Worm (Caenorhabditis elegans) whole organism, young adult: Measurements from ENCODE around the gene T26A5.8.

Source experiments
- B0019.2 ChIP-seq: fragments of 200-800 bp; sonication (Bioruptor generic); conservative IDR thresholded peaks from 2 replicates; pipeline ENCODE4 v1.3.6; 2022; ENCODE audit warnings: missing genetic modification reagents, missing genetic modification characterization, missing compliant biosample characterization
- B0336.3 ChIP-seq: fragments of 200-800 bp; sonication (Bioruptor generic); IDR thresholded peaks from 2 replicates; pipeline ENCODE4 v1.3.6; 2022; ENCODE audit warnings: missing genetic modification characterization, missing compliant biosample characterization
- C17E4.6 ChIP-seq: fragments of 200-800 bp; sonication (Bioruptor generic); IDR thresholded peaks from 2 replicates; pipeline ENCODE4 v1.3.6; 2022; ENCODE audit warnings: missing genetic modification reagents, missing genetic modification characterization, missing compliant biosample characterization
- F33H1.4 ChIP-seq: fragments of 200-800 bp; sonication (Bioruptor generic); IDR thresholded peaks from 2 replicates; pipeline ENCODE4 v1.3.6; 2022; ENCODE audit warnings: missing genetic modification reagents, missing genetic modification characterization, missing compliant biosample characterization
- F57C9.4 ChIP-seq: sonication (generic microtip); optimal IDR thresholded peaks from 2 replicates; lab custom pipeline; 2017; ENCODE audit warnings: mild to moderate bottlenecking, missing genetic modification characterization, missing compliant biosample characterization
- Y53F4B.3 ChIP-seq: fragments of 200-800 bp; sonication (Bioruptor generic); IDR thresholded peaks from 2 replicates; pipeline ENCODE4 v1.3.6; 2022; ENCODE audit warnings: missing genetic modification reagents, missing genetic modification characterization, missing compliant biosample characterization
- Y56A3A.18 ChIP-seq: fragments of 200-800 bp; sonication (Bioruptor generic); IDR thresholded peaks from 2 replicates; pipeline ENCODE4 v1.3.6; 2022; ENCODE audit warnings: missing genetic modification reagents, missing genetic modification characterization, missing compliant biosample characterization
- Y79H2A.3 ChIP-seq: fragments of 200-800 bp; sonication (Bioruptor generic); conservative IDR thresholded peaks from 2 replicates; pipeline ENCODE4 v1.3.6; 2022; ENCODE audit warnings: missing genetic modification reagents, missing genetic modification characterization, missing compliant biosample characterization
- ama-1 ChIP-seq, 3 experiments: fragments of 150-350 bp in 1 of 3; sonication (generic microtip) in 2 of 3; optimal IDR thresholded peaks; 2 replicates each; lab custom pipeline; 2014 to 2018; ENCODE audit warnings: missing biosample characterization in 2 of 3, missing genetic modification characterization in 2 of 3, missing genetic modification reagents in 2 of 3
- atf-7 ChIP-seq: sonication (generic microtip); optimal IDR thresholded peaks from 2 replicates; lab custom pipeline; 2017; ENCODE audit warnings: mild to moderate bottlenecking, missing genetic modification characterization, missing compliant biosample characterization
- attf-5 ChIP-seq: fragments of 200-800 bp; sonication (Bioruptor generic); optimal IDR thresholded peaks from 2 replicates; lab custom pipeline; 2018; ENCODE audit warnings: mild to moderate bottlenecking, missing genetic modification characterization, missing compliant biosample characterization
- attf-6 ChIP-seq: fragments of 200-800 bp; sonication (Bioruptor generic); IDR thresholded peaks from 2 replicates; pipeline ENCODE4 v1.3.6; 2022; ENCODE audit warnings: missing genetic modification reagents, missing genetic modification characterization, missing compliant biosample characterization
- bed-2 ChIP-seq: fragments of 200-800 bp; sonication (Bioruptor generic); IDR thresholded peaks from 2 replicates; pipeline ENCODE4 v1.3.6; 2022; ENCODE audit warnings: missing genetic modification reagents, missing genetic modification characterization, missing compliant biosample characterization
- ccch-3 ChIP-seq: fragments of 200-800 bp; sonication (Bioruptor generic); optimal IDR thresholded peaks from 2 replicates; lab custom pipeline; 2018; ENCODE audit warnings: mild to moderate bottlenecking, missing genetic modification characterization, missing compliant biosample characterization
- cebp-1 ChIP-seq, 2 experiments: fragments of 200-800 bp in 1 of 2; sonication (Bioruptor generic) in 1 of 2; sonication (generic microtip) in 1 of 2; IDR thresholded peaks in 1 of 2; optimal IDR thresholded peaks in 1 of 2; 2 replicates each; pipeline versions ENCODE4 v1.3.6 to Lab custom; 2017 to 2022; ENCODE audit warnings: missing compliant biosample characterization in 2 of 2, missing genetic modification characterization in 2 of 2, mild to moderate bottlenecking in 1 of 2, missing genetic modification reagents in 1 of 2, moderate library complexity in 1 of 2
- ceh-58 ChIP-seq: fragments of 200-800 bp; sonication (Bioruptor generic); IDR thresholded peaks from 2 replicates; pipeline ENCODE4 v1.3.6; 2022; ENCODE audit warnings: missing genetic modification characterization, missing compliant biosample characterization
- chd-7 ChIP-seq: sonication (generic microtip); optimal IDR thresholded peaks from 2 replicates; lab custom pipeline; 2016; ENCODE audit warnings: mild to moderate bottlenecking, missing genetic modification characterization, moderate library complexity, missing compliant biosample characterization
- die-1 ChIP-seq: sonication (generic microtip); optimal IDR thresholded peaks from 2 replicates; lab custom pipeline; 2016; ENCODE audit warnings: missing genotype, mild to moderate bottlenecking, missing genetic modification characterization, missing compliant biosample characterization
- dox-1 ChIP-seq: fragments of 200-800 bp; sonication (Bioruptor generic); IDR thresholded peaks from 2 replicates; pipeline ENCODE4 v1.3.6; 2022; ENCODE audit warnings: missing genetic modification reagents, missing genetic modification characterization, missing compliant biosample characterization
- dpl-1 ChIP-seq: fragments of 150-350 bp; optimal IDR thresholded peaks from 2 replicates; lab custom pipeline; 2014; ENCODE audit warnings: missing biosample characterization, missing genetic modification reagents, missing genetic modification characterization
- gei-17 ChIP-seq: fragments of 200-800 bp; sonication (Bioruptor generic); optimal IDR thresholded peaks from 2 replicates; lab custom pipeline; 2018; ENCODE audit warnings: mild to moderate bottlenecking, missing genetic modification characterization, missing compliant biosample characterization
- hmg-1.2 ChIP-seq: fragments of 200-800 bp; sonication (Bioruptor generic); IDR thresholded peaks from 2 replicates; pipeline ENCODE4 v1.3.6; 2022; ENCODE audit warnings: missing genetic modification reagents, missing genetic modification characterization, missing compliant biosample characterization
- hmg-20 ChIP-seq: fragments of 200-800 bp; sonication (Bioruptor generic); IDR thresholded peaks from 2 replicates; pipeline ENCODE4 v1.3.6; 2022; ENCODE audit warnings: missing genetic modification reagents, missing genetic modification characterization, missing compliant biosample characterization
- lin-26 ChIP-seq: fragments of 200-800 bp; sonication (Bioruptor generic); IDR thresholded peaks from 2 replicates; pipeline ENCODE4 v1.3.6; 2022; ENCODE audit warnings: missing genetic modification reagents, missing genetic modification characterization, missing compliant biosample characterization
- lin-35 ChIP-seq, 3 experiments: fragments of 150-350 bp in 2 of 3; sonication (generic microtip) in 1 of 3; optimal IDR thresholded peaks; 2 replicates each; lab custom pipeline; 2014 to 2018; ENCODE audit warnings: missing biosample characterization in 3 of 3, missing genetic modification characterization in 3 of 3, missing genetic modification reagents in 3 of 3
- lir-1 ChIP-seq: fragments of 200-800 bp; sonication (Bioruptor generic); conservative IDR thresholded peaks from 2 replicates; pipeline ENCODE4 v1.3.6; 2022; ENCODE audit warnings: missing genetic modification reagents, missing genetic modification characterization, missing compliant biosample characterization
- lsy-27 ChIP-seq: sonication (generic microtip); optimal IDR thresholded peaks from 2 replicates; lab custom pipeline; 2017; ENCODE audit warnings: missing genetic modification characterization, mild to moderate bottlenecking, missing compliant biosample characterization, antibody characterized with exemption, missing genotype, borderline replicate concordance; ENCODE audit not compliant: insufficient read depth
- madf-10 ChIP-seq: sonication (generic microtip); optimal IDR thresholded peaks from 2 replicates; lab custom pipeline; 2016; ENCODE audit warnings: mild to moderate bottlenecking, missing genetic modification characterization, missing compliant biosample characterization
- madf-3 ChIP-seq: fragments of 200-800 bp; sonication (Bioruptor generic); IDR thresholded peaks from 2 replicates; pipeline ENCODE4 v1.3.6; 2022; ENCODE audit warnings: missing genetic modification reagents, missing genetic modification characterization, missing compliant biosample characterization
- madf-6 ChIP-seq: fragments of 200-800 bp; sonication (Bioruptor generic); IDR thresholded peaks from 2 replicates; pipeline ENCODE4 v1.3.6; 2022; ENCODE audit warnings: missing genetic modification reagents, missing genetic modification characterization, missing compliant biosample characterization
- mxl-1 ChIP-seq: sonication (generic microtip); optimal IDR thresholded peaks from 2 replicates; lab custom pipeline; 2016; ENCODE audit warnings: missing genetic modification characterization, missing compliant biosample characterization
- nfyb-1 ChIP-seq: fragments of 200-800 bp; sonication (Bioruptor generic); IDR thresholded peaks from 2 replicates; pipeline ENCODE4 v1.3.6; 2022; ENCODE audit warnings: missing genetic modification reagents, missing genetic modification characterization, missing compliant biosample characterization
- nhr-80 ChIP-seq: sonication (generic microtip); optimal IDR thresholded peaks from 2 replicates; lab custom pipeline; 2016; ENCODE audit warnings: missing genetic modification characterization, missing compliant biosample characterization
- nhr-90 ChIP-seq: sonication (generic microtip); optimal IDR thresholded peaks from 2 replicates; lab custom pipeline; 2016; ENCODE audit warnings: missing genotype, mild to moderate bottlenecking, missing genetic modification characterization, missing compliant biosample characterization
- rcor-1 ChIP-seq: fragments of 200-800 bp; sonication (Bioruptor generic); IDR thresholded peaks from 2 replicates; pipeline ENCODE4 v1.3.6; 2022; ENCODE audit warnings: missing genetic modification reagents, missing genetic modification characterization, missing compliant biosample characterization
- rec-8 ChIP-seq, 2 experiments: sonication (generic microtip); optimal IDR thresholded peaks; 2 replicates each; lab custom pipeline; 2016; ENCODE audit warnings: mild to moderate bottlenecking in 2 of 2, missing genetic modification characterization in 2 of 2, missing genetic modification reagents in 2 of 2, missing genotype in 2 of 2, missing biosample characterization in 1 of 2, missing compliant biosample characterization in 1 of 2, moderate library complexity in 1 of 2
- repo-1 ChIP-seq: sonication (generic microtip); optimal IDR thresholded peaks from 2 replicates; lab custom pipeline; 2017; ENCODE audit warnings: mild to moderate bottlenecking, missing genetic modification characterization, missing compliant biosample characterization
- snpc-1.1 ChIP-seq: sonication (generic microtip); optimal IDR thresholded peaks from 2 replicates; lab custom pipeline; 2017; ENCODE audit warnings: missing genetic modification characterization, mild to moderate bottlenecking, missing compliant biosample characterization, antibody characterized with exemption, moderate library complexity, missing genotype, missing genetic modification reagents; ENCODE audit not compliant: insufficient read depth
- somi-1 ChIP-seq: fragments of 200-800 bp; sonication (Bioruptor generic); optimal IDR thresholded peaks from 2 replicates; lab custom pipeline; 2018; ENCODE audit warnings: mild to moderate bottlenecking, missing genetic modification characterization, missing compliant biosample characterization
- tbx-9 ChIP-seq: sonication (generic microtip); optimal IDR thresholded peaks from 2 replicates; lab custom pipeline; 2016; ENCODE audit warnings: borderline replicate concordance, missing genetic modification characterization, inconsistent platforms, missing compliant biosample characterization
- xnd-1 ChIP-seq: sonication (generic microtip); optimal IDR thresholded peaks from 2 replicates; lab custom pipeline; 2016; ENCODE audit warnings: missing genotype, missing genetic modification reagents, missing genetic modification characterization, missing compliant biosample characterization
- zfh-2 ChIP-seq: fragments of 200-800 bp; sonication (Bioruptor generic); conservative IDR thresholded peaks from 2 replicates; pipeline ENCODE4 v1.3.6; 2022; ENCODE audit warnings: missing genetic modification reagents, missing genetic modification characterization, missing compliant biosample characterization
- ztf-18 ChIP-seq: sonication (generic microtip); optimal IDR thresholded peaks from 2 replicates; lab custom pipeline; 2016; ENCODE audit warnings: missing genotype, mild to moderate bottlenecking, missing genetic modification characterization, missing compliant biosample characterization

T26A5.8 gene

ce11 chrIII:6422721-6423120, 39.9 kb downstream of the T26A5.8 start:
- TF ChIP-seq rec-8 (tag; optimal IDR thresholded peaks at IDR 0.05; lab: Kevin White, UChicago) (no peak), atf-7 (tag; lab: Kevin White, UChicago) (peak; percentile 17), nhr-80 (peak; percentile 20), attf-5 (GFP tag; lab: Kevin White, UChicago) (peak; percentile 6), cebp-1 (GFP tag; IDR thresholded peaks at IDR 0.05; lab: Robert Waterston, UW) (no peak), cebp-1 (tag; optimal IDR thresholded peaks at IDR 0.05; lab: Kevin White, UChicago) (peak; percentile 35)

ce11 chrIII:6421973-6422511, 40.6 kb downstream of the T26A5.8 start:
- no peak for TF ChIP-seq mxl-1 (tag; lab: Kevin White, UChicago)
- TF ChIP-seq snpc-1.1 (tag; lab: Kevin White, UChicago) = no peak
- TF ChIP-seq lin-26 (GFP tag; lab: Robert Waterston, UW) = peak; percentile 46; the same call in 1 of the 2 replicates
- no peak for TF ChIP-seq lir-1 (GFP tag; lab: Robert Waterston, UW)
- TF ChIP-seq atf-7 (tag; lab: Kevin White, UChicago) = no peak
- peak; percentile 15; the same call in 1 of the 2 replicates for TF ChIP-seq dox-1 (GFP tag; lab: Robert Waterston, UW)
- TF ChIP-seq B0336.3 = no peak
- no peak for TF ChIP-seq attf-6 (GFP tag; lab: Robert Waterston, UW)
- no peak for TF ChIP-seq nhr-90
- TF ChIP-seq hmg-1.2 = peak; percentile 30; the same call in 1 of the 2 replicates
- no peak for TF ChIP-seq hmg-20 (GFP tag; lab: Robert Waterston, UW)
- peak; percentile 72 for TF ChIP-seq nhr-80
- TF ChIP-seq ccch-3 = no peak

DNA sequence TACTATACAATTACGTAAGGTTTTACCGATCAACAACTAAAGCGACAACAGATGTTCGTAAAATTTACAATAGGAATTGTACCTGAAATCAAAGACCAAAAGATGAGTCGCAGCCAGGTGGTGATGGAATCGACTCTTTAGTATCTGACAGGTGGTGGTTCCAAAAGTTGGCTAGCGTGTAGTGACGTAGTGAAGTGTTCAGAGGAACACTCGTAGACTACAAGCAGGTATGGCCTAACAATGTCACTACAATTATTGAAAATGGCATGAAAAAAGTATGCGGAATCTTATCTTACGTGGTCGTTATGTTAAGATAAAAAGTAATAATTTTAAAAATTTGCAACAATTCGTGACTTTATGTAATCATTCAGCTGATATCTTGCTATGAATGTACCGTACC, 41.2 kb downstream of the T26A5.8 start:
- TF ChIP-seq ama-1 (optimal IDR thresholded peaks at IDR 0.05; lab: Kevin White, UChicago) = peak; percentile 43
- no peak for TF ChIP-seq ama-1 (GFP tag; optimal IDR thresholded peaks at IDR 0.05; lab: Kevin White, UChicago)
- TF ChIP-seq C17E4.6 (GFP tag; lab: Robert Waterston, UW) = no peak
- no peak for TF ChIP-seq zfh-2 (GFP tag; lab: Robert Waterston, UW)
- TF ChIP-seq F57C9.4 = no peak
- no peak for TF ChIP-seq ceh-58 (GFP tag; lab: Robert Waterston, UW)
- TF ChIP-seq madf-6 (GFP tag; lab: Robert Waterston, UW) = no peak
- TF ChIP-seq attf-5 (GFP tag; lab: Kevin White, UChicago) = no peak
- no peak for TF ChIP-seq madf-10 (tag; lab: Kevin White, UChicago)
- TF ChIP-seq chd-7 = no peak
- peak in 1 of 3 experiments; percentile 6 for TF ChIP-seq lin-35 (GFP tag; optimal IDR thresholded peaks at IDR 0.05; lab: Kevin White, UChicago)
- TF ChIP-seq Y79H2A.3 (GFP tag; lab: Robert Waterston, UW) = no peak
- peak; percentile 25 for TF ChIP-seq repo-1 (tag; lab: Kevin White, UChicago)
- no peak for TF ChIP-seq ccch-3
- TF ChIP-seq rcor-1 (GFP tag; lab: Robert Waterston, UW) = no peak

DNA sequence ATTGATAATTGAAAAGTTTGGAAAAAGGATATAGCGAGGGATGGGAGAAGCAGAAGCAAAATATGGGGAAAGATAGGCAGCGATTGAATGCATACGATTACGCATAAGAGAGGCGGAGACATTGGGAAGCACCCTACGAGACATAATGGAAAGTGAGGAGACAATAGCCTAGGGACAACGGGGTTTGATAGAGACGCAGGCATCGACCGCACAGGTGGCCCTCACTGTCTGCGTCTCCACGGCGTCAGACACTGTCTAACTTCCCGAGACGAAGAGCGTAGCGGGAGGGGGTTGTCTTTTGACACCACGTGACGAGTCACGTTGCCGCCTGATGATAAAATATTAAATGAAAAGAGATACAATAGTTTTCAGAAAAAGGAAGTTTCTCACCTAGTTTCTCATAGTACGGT, 41.7 kb downstream of the T26A5.8 start:
- TF ChIP-seq Y56A3A.18 (GFP tag; lab: Robert Waterston, UW) (peak; percentile 60), madf-3 (0 out of 2 replicates have a peak, but pooled peaks have one; percentile 55), somi-1 (GFP tag; lab: Kevin White, UChicago) (peak; percentile 88), bed-2 (GFP tag; lab: Robert Waterston, UW) (no peak), die-1 (tag; lab: Kevin White, UChicago) (no peak), ztf-18 (tag; lab: Kevin White, UChicago) (peak; percentile 38), dpl-1 (GFP tag; lab: Kevin White, UChicago) (no peak), chd-7 (peak; percentile 86), F33H1.4 (GFP tag; lab: Robert Waterston, UW) (no peak), tbx-9 (tag; lab: Kevin White, UChicago) (no peak), nfyb-1 (GFP tag; lab: Robert Waterston, UW) (peak; percentile 90), B0019.2 (GFP tag; lab: Robert Waterston, UW) (no peak), gei-17 (GFP tag; lab: Kevin White, UChicago) (peak; percentile 76), xnd-1 (tag; lab: Kevin White, UChicago) (no peak), lsy-27 (tag; lab: Kevin White, UChicago) (no peak), Y53F4B.3 (GFP tag; lab: Robert Waterston, UW) (no peak), attf-5 (GFP tag; lab: Kevin White, UChicago) (peak; percentile 64)
